Worm (Caenorhabditis elegans) whole organism, mixed stage, embryonic: ENCODE data around the gene str-90.

Source experiments
- M03D4.4 ChIP-seq: sonication (generic microtip); optimal IDR thresholded peaks from 2 replicates; lab custom pipeline; 2017; ENCODE audit warnings: mild to moderate bottlenecking, missing genetic modification characterization, missing compliant biosample characterization
- bed-3 ChIP-seq: fragments of 200-800 bp; sonication (Bioruptor generic); optimal IDR thresholded peaks from 3 replicates; lab custom pipeline; 2018; ENCODE audit warnings: mild to moderate bottlenecking, missing genetic modification characterization, moderate library complexity, missing compliant biosample characterization
- blmp-1 ChIP-seq: fragments of 150-350 bp; optimal IDR thresholded peaks from 2 replicates; lab custom pipeline; 2014; ENCODE audit warnings: missing biosample characterization, missing genetic modification characterization
- ceh-39 ChIP-seq: fragments of 150-350 bp; optimal IDR thresholded peaks from 2 replicates; lab custom pipeline; 2014; ENCODE audit warnings: missing biosample characterization, missing genetic modification characterization
- ceh-43 ChIP-seq: fragments of 200-800 bp; sonication (Bioruptor generic); optimal IDR thresholded peaks from 2 replicates; lab custom pipeline; 2018; ENCODE audit warnings: mild to moderate bottlenecking, missing genetic modification characterization, moderate library complexity, missing compliant biosample characterization
- ceh-83 ChIP-seq: fragments of 200-800 bp; sonication (Bioruptor generic); optimal IDR thresholded peaks from 2 replicates; lab custom pipeline; 2018; ENCODE audit warnings: mild to moderate bottlenecking, missing genetic modification characterization, missing compliant biosample characterization
- ces-1 ChIP-seq: fragments of 150-350 bp; optimal IDR thresholded peaks from 2 replicates; lab custom pipeline; 2014; ENCODE audit warnings: missing biosample characterization, missing genetic modification reagents, missing genetic modification characterization
- drap-1 ChIP-seq: fragments of 200-800 bp; sonication (Bioruptor generic); optimal IDR thresholded peaks from 3 replicates; lab custom pipeline; 2018; ENCODE audit warnings: mild to moderate bottlenecking, missing genetic modification characterization, missing compliant biosample characterization
- elt-1 ChIP-seq: sonication (generic microtip); optimal IDR thresholded peaks from 2 replicates; lab custom pipeline; 2017; ENCODE audit warnings: missing genetic modification characterization, mild to moderate bottlenecking, missing compliant biosample characterization, antibody characterized with exemption, moderate library complexity, borderline replicate concordance; ENCODE audit not compliant: insufficient read depth
- elt-3 ChIP-seq: fragments of 150-350 bp; optimal IDR thresholded peaks from 2 replicates; lab custom pipeline; 2014; ENCODE audit warnings: missing biosample characterization, missing genetic modification characterization
- flh-1 ChIP-seq: fragments of 200-800 bp; sonication (Bioruptor generic); optimal IDR thresholded peaks from 2 replicates; lab custom pipeline; 2018; ENCODE audit warnings: mild to moderate bottlenecking, missing genetic modification characterization, moderate library complexity, missing compliant biosample characterization
- ham-2 ChIP-seq: fragments of 200-800 bp; sonication (Bioruptor generic); optimal IDR thresholded peaks from 2 replicates; lab custom pipeline; 2018; ENCODE audit warnings: mild to moderate bottlenecking, missing genetic modification characterization, missing compliant biosample characterization
- hlh-1 ChIP-seq: fragments of 150-350 bp; optimal IDR thresholded peaks from 2 replicates; lab custom pipeline; 2014; ENCODE audit warnings: missing biosample characterization, missing genetic modification reagents, missing genetic modification characterization
- lin-32 ChIP-seq: fragments of 200-800 bp; sonication (Bioruptor generic); optimal IDR thresholded peaks from 2 replicates; lab custom pipeline; 2018; ENCODE audit warnings: mild to moderate bottlenecking, missing genetic modification characterization, missing compliant biosample characterization
- lsy-2 ChIP-seq: fragments of 150-350 bp; optimal IDR thresholded peaks from 2 replicates; lab custom pipeline; 2014; ENCODE audit warnings: missing biosample characterization, missing genetic modification characterization
- mab-5 ChIP-seq: fragments of 150-350 bp; optimal IDR thresholded peaks from 2 replicates; lab custom pipeline; 2014; ENCODE audit warnings: missing biosample characterization, missing genetic modification characterization
- mep-1 ChIP-seq: fragments of 150-350 bp; optimal IDR thresholded peaks from 2 replicates; lab custom pipeline; 2017; ENCODE audit warnings: missing biosample characterization, missing genetic modification reagents, missing genetic modification characterization, inconsistent platforms
- mls-2 ChIP-seq: sonication (generic microtip); optimal IDR thresholded peaks from 2 replicates; lab custom pipeline; 2016; ENCODE audit warnings: mild to moderate bottlenecking, missing genetic modification characterization, moderate library complexity, missing compliant biosample characterization
- nhr-12 ChIP-seq: fragments of 150-350 bp; optimal IDR thresholded peaks from 2 replicates; lab custom pipeline; 2014; ENCODE audit warnings: missing biosample characterization, missing genetic modification characterization
- nhr-2 ChIP-seq: fragments of 150-350 bp; optimal IDR thresholded peaks from 2 replicates; lab custom pipeline; 2014; ENCODE audit warnings: missing biosample characterization, missing genetic modification characterization
- nhr-237 ChIP-seq: fragments of 150-350 bp; optimal IDR thresholded peaks from 2 replicates; lab custom pipeline; 2014; ENCODE audit warnings: missing biosample characterization, missing genetic modification characterization
- nhr-76 ChIP-seq: sonication (generic microtip); optimal IDR thresholded peaks from 2 replicates; lab custom pipeline; 2017; ENCODE audit warnings: missing biosample characterization, missing genetic modification characterization
- pha-4 ChIP-seq: fragments of 150-350 bp; optimal IDR thresholded peaks from 2 replicates; lab custom pipeline; 2018; ENCODE audit warnings: missing biosample characterization, missing genetic modification reagents, missing genetic modification characterization
- sem-2 ChIP-seq: fragments of 200-800 bp; sonication (Bioruptor generic); optimal IDR thresholded peaks from 2 replicates; lab custom pipeline; 2018; ENCODE audit warnings: mild to moderate bottlenecking, missing genetic modification characterization, missing compliant biosample characterization
- snpc-4 ChIP-seq: fragments of 150-350 bp; optimal IDR thresholded peaks from 2 replicates; lab custom pipeline; 2014; ENCODE audit warnings: missing biosample characterization, missing genetic modification characterization
- sptf-1 ChIP-seq: sonication (generic microtip); optimal IDR thresholded peaks from 2 replicates; lab custom pipeline; 2017; ENCODE audit warnings: mild to moderate bottlenecking, missing genetic modification characterization, moderate library complexity, missing compliant biosample characterization
- unc-39 ChIP-seq: fragments of 150-350 bp; optimal IDR thresholded peaks from 2 replicates; lab custom pipeline; 2014; ENCODE audit warnings: missing biosample characterization, missing genetic modification characterization
- unc-62 ChIP-seq: fragments of 150-350 bp; optimal IDR thresholded peaks from 2 replicates; lab custom pipeline; 2014; ENCODE audit warnings: missing biosample characterization, missing genetic modification reagents, missing genetic modification characterization
- zip-8 ChIP-seq: fragments of 150-350 bp; optimal IDR thresholded peaks from 2 replicates; lab custom pipeline; 2014; ENCODE audit warnings: missing biosample characterization, missing genetic modification characterization

str-90 gene

DNA sequence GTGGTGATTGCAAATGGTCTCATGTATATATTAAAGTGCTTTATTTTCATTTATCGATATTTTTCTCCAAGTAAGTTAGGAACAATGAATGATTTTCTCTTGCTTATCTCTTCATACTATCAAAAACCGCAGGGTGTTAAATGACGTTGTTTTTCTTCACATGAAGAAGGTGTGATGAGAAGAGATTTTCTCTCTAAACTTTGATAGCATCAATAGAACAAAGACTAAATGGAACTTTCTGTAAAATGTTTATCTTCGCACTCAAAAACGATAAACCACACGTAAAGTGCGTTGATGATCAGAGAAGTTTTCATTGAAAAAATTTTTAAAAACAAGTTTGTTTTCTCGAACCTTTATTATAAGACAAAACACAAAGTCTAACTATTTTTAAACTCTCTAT is 23.2 kb upstream of the str-90 start:
- no peak for TF ChIP-seq blmp-1 (tag; lab: Kevin White, UChicago)
- TF ChIP-seq ceh-43 (GFP tag; lab: Kevin White, UChicago), result no peak
- no peak for TF ChIP-seq unc-62 (GFP tag; lab: Kevin White, UChicago)

DNA sequence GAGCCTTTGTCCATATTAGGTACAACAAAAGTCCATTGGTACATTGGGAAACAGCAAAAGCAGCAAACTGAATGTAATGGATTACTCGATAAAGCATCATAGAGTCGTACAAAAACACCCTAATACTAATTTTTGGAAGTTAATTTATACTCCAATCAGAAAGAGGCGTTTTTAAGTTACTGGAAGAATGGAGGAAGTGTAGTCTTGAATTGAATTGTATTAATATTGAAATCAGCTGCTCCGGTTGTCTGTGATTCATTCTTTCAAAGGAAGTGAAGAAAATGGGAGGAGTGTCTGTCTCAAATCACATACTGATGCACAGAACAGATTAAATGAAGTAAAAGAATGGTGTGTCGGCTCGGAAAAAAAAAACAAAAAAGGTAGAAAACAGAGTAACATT is 21.5 kb upstream of the str-90 start, which contains the start of gene str-131:
Gene str-131 (minus strand): TSS at position 101 of the 400 bp plus-strand sequence.
- TF ChIP-seq bed-3 (GFP tag; lab: Kevin White, UChicago) (no peak), ceh-43 (GFP tag; lab: Kevin White, UChicago) (no peak), ces-1 (no peak), mep-1 (tag; lab: Kevin White, UChicago) (no peak)

ce11 chrV:8085141-8085540 is 17.9 kb upstream of the str-90 start, which contains the start of gene C09H5.7:
C09H5.7 (minus strand) TSS chrV:8085241.
- TF ChIP-seq nhr-237 (tag; lab: Kevin White, UChicago), result no peak
- TF ChIP-seq M03D4.4 (tag; lab: Kevin White, UChicago), result no peak
- no peak for TF ChIP-seq lin-32 (GFP tag; lab: Kevin White, UChicago)
- no peak for TF ChIP-seq ceh-39 (tag; lab: Kevin White, UChicago)
- TF ChIP-seq blmp-1 (tag; lab: Kevin White, UChicago), result no peak
- no peak for TF ChIP-seq drap-1 (GFP tag; lab: Kevin White, UChicago)
- no peak for TF ChIP-seq mep-1 (tag; lab: Kevin White, UChicago)
- no peak for TF ChIP-seq ham-2
- no peak for TF ChIP-seq nhr-12 (tag; lab: Kevin White, UChicago)
- no peak for TF ChIP-seq pha-4 (tag; lab: Kevin White, UChicago)
- TF ChIP-seq nhr-2 (tag; lab: Kevin White, UChicago), result no peak
- TF ChIP-seq snpc-4 (tag; lab: Kevin White, UChicago), result no peak
- no peak for TF ChIP-seq unc-62 (GFP tag; lab: Kevin White, UChicago)
- no peak for TF ChIP-seq mab-5 (tag; lab: Kevin White, UChicago)
- TF ChIP-seq ceh-83 (GFP tag; lab: Kevin White, UChicago), result no peak
- no peak for TF ChIP-seq bed-3 (GFP tag; lab: Kevin White, UChicago)

- TF ChIP-seq bed-3 (GFP tag; lab: Kevin White, UChicago), result no peak
- TF ChIP-seq lin-32 (GFP tag; lab: Kevin White, UChicago), result no peak
These were observed 12.5 kb upstream of the str-90 start, which contains the start of gene str-130 for ce11 chrV:8090595-8090994. str-130 (minus strand) TSS chrV:8090695.

DNA sequence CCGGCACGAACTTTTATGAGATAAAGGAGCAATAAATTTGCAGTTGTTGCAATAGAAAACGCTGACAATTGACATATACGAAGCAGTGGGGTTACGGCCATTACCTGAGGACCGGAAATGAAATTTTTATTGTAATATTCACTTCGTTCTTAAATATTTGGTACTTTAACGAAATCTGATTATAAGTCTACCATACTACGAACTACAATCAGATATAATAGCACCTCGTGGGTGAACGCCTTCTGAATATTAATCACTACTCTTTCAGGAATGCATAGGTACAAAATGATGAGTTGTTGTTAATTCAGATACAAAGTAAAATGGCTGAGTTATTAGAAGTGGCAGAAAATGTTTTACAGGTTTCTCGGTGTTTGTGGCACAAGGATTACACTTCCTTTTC is 10.7 kb upstream of the str-90 start, which contains the start of gene str-129:
Gene str-129 (minus strand): TSS at position 101 of the 400 bp plus-strand sequence.
- TF ChIP-seq nhr-12 (tag; lab: Kevin White, UChicago) (no peak), blmp-1 (tag; lab: Kevin White, UChicago) (no peak), unc-39 (tag; lab: Kevin White, UChicago) (no peak), mep-1 (tag; lab: Kevin White, UChicago) (no peak), M03D4.4 (tag; lab: Kevin White, UChicago) (no peak), bed-3 (GFP tag; lab: Kevin White, UChicago) (no peak), nhr-76 (tag; lab: Kevin White, UChicago) (no peak), flh-1 (GFP tag; lab: Kevin White, UChicago) (no peak), ham-2 (no peak), sptf-1 (tag; lab: Kevin White, UChicago) (no peak), mls-2 (tag; lab: Kevin White, UChicago) (no peak), ces-1 (no peak), sem-2 (GFP tag; lab: Kevin White, UChicago) (no peak), nhr-237 (tag; lab: Kevin White, UChicago) (no peak), elt-1 (tag; lab: Kevin White, UChicago) (no peak), elt-3 (tag; lab: Kevin White, UChicago) (no peak), lsy-2 (tag; lab: Kevin White, UChicago) (no peak), hlh-1 (no peak), zip-8 (no peak)

- TF ChIP-seq nhr-12 (tag; lab: Kevin White, UChicago) (no peak), ham-2 (no peak), M03D4.4 (tag; lab: Kevin White, UChicago) (no peak), ceh-83 (GFP tag; lab: Kevin White, UChicago) (no peak)
These were observed 7.7 kb upstream of the str-90 start, which contains the start of gene str-146 for ce11 chrV:8095378-8095777. str-146 (minus strand) TSS chrV:8095478.
